Fruit fly (Drosophila melanogaster): ENCODE results near the gene Itgbn.

Itgbn gene

DNA sequence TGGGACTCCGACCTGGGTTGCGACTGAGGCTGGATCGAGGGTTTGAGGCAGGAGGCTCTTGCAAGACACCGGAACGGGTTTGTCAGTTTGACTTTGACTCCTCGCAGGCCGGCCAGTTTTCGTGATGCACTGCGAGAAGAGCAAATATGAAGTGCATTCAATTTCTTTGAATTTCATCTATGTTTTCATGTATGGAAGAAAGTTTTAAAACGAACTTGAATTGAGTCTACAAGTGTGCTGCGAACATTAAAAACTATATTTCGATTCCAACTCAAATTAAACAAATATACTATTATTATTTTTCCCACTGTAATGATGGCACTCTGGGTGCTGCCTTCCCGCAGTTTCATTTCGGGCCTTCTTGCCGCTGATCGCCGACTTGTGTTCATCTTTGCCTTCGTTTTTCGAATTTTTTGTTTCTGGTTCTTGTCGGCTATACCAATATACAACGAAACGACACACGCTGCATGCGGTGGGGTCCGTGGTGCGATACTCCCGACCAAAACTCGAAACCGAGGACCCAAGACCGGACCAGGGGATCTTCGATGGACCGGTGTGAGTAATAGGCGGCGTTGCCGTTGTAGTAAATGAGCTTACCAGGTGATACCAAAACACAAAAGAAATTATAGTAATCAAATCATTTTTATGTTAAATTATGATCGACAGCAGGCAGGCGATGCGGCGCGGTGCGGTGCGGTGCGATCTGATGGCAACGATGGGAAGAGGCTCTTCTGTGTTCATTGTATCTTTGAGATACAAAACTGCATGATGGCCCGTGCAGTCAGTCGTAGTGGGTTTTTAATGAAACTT lies 43.3 kb upstream of the Itgbn start (continued):
- TF ChIP-seq Neu2 (GFP tag; optimal IDR thresholded peaks at IDR 0.05; ENCODE audit: borderline replicate concordance) (peak; percentile 22), sug (tag; optimal IDR thresholded peaks at IDR 0.05) (no peak), CG31365 (tag; optimal IDR thresholded peaks at IDR 0.05) (no peak), CG12942 (GFP tag; optimal IDR thresholded peaks at IDR 0.05) (peak; percentile 70), Ssrp (tag; optimal IDR thresholded peaks at IDR 0.05) (peak; percentile 82), CG3163 (GFP tag; optimal IDR thresholded peaks at IDR 0.05) (peak; percentile 7), CG15514 (GFP tag; optimal IDR thresholded peaks at IDR 0.05) (no peak), CG6654 (GFP tag; optimal IDR thresholded peaks at IDR 0.05) (peak; percentile 34), CG11723 (GFP tag; optimal IDR thresholded peaks at IDR 0.05) (peak; percentile 63), trem (tag; optimal IDR thresholded peaks at IDR 0.05) (peak; percentile 89), dimm (GFP tag; IDR thresholded peaks at IDR 0.05) (peak; percentile 41; the same call in 1 of the 2 replicates), CG31224 (GFP tag; IDR thresholded peaks at IDR 0.05) (no peak), CG1024 (GFP tag; IDR thresholded peaks at IDR 0.05) (0 out of 2 replicates have a peak, but pooled peaks have one; percentile 46), mld (GFP tag; IDR thresholded peaks at IDR 0.05; ENCODE audit: partially characterized antibody) (no peak), CG7928 (GFP tag; optimal IDR thresholded peaks at IDR 0.05) (no peak), peb (GFP tag; IDR thresholded peaks at IDR 0.05) (peak; percentile 76), sd (tag; optimal IDR thresholded peaks at IDR 0.05) (no peak), lmd (GFP tag; IDR thresholded peaks at IDR 0.05) (peak; percentile 70), CG32532 (GFP tag; IDR thresholded peaks at IDR 0.05) (0 out of 2 replicates have a peak, but pooled peaks have one; percentile 21), grn (GFP tag; optimal IDR thresholded peaks at IDR 0.05) (no peak), CG6175 (GFP tag; IDR thresholded peaks at IDR 0.05) (no peak), CG34422 (GFP tag; IDR thresholded peaks at IDR 0.05) (peak; percentile 82; the same call in 2 of the 3 replicates), Mrtf (GFP tag; IDR thresholded peaks at IDR 0.05) (peak; percentile 49; the same call in 1 of the 3 replicates), tna (GFP tag; IDR thresholded peaks at IDR 0.05; ENCODE audit: partially characterized antibody) (no peak), CG10565 (GFP tag; optimal IDR thresholded peaks at IDR 0.05) (peak; percentile 41), bsh (GFP tag; optimal IDR thresholded peaks at IDR 0.05) (peak; percentile 92 to 97), CG5180 (GFP tag; optimal IDR thresholded peaks at IDR 0.05) (peak; percentile 39), dati (GFP tag; IDR thresholded peaks at IDR 0.05) (0 out of 2 replicates have a peak, but pooled peaks have one; percentile 34), tgo (GFP tag; IDR thresholded peaks at IDR 0.05) (peak; percentile 66; the same call in 2 of the 3 replicates), CG6689 (GFP tag; IDR thresholded peaks at IDR 0.05) (peak; percentile 87), kah (GFP tag; optimal IDR thresholded peaks at IDR 0.05) (peak; percentile 28), CG15011 (GFP tag; optimal IDR thresholded peaks at IDR 0.05) (peak; percentile 18), CG31441 (GFP tag; IDR thresholded peaks at IDR 0.05) (peak; percentile 90), hb (GFP tag; IDR thresholded peaks at IDR 0.05; ENCODE audit: partially characterized antibody) (no peak), onecut (GFP tag; IDR thresholded peaks at IDR 0.05) (peak; percentile 73), HLHmδ (GFP tag; optimal IDR thresholded peaks at IDR 0.05) (no peak), btn (GFP tag; optimal IDR thresholded peaks at IDR 0.05) (peak; percentile 25), Tbp (GFP tag; optimal IDR thresholded peaks at IDR 0.05) (no peak), CG2712 (tag; optimal IDR thresholded peaks at IDR 0.05) (peak; percentile 94), CG6813 (GFP tag; optimal IDR thresholded peaks at IDR 0.05) (peak; percentile 80), gcm (GFP tag; optimal IDR thresholded peaks at IDR 0.05) (peak; percentile 84), CG2889 (GFP tag; IDR thresholded peaks at IDR 0.05) (no peak; the same call in 2 of the 3 replicates), CG9609 (GFP tag; optimal IDR thresholded peaks at IDR 0.05) (peak; percentile 56), lov (optimal IDR thresholded peaks at IDR 0.05) (no peak), lov (GFP tag; IDR thresholded peaks at IDR 0.05) (peak; percentile 91), CG30431 (GFP tag; optimal IDR thresholded peaks at IDR 0.05) (peak; percentile 80), ERR (GFP tag; optimal IDR thresholded peaks at IDR 0.05) (no peak), eyg (GFP tag; optimal IDR thresholded peaks at IDR 0.05) (no peak), ab (GFP tag; optimal IDR thresholded peaks at IDR 0.05) (no peak)

All from whole organism, embryonic.